Fruit fly (Drosophila melanogaster): ENCODE results near the gene capt.

capt gene

DNA sequence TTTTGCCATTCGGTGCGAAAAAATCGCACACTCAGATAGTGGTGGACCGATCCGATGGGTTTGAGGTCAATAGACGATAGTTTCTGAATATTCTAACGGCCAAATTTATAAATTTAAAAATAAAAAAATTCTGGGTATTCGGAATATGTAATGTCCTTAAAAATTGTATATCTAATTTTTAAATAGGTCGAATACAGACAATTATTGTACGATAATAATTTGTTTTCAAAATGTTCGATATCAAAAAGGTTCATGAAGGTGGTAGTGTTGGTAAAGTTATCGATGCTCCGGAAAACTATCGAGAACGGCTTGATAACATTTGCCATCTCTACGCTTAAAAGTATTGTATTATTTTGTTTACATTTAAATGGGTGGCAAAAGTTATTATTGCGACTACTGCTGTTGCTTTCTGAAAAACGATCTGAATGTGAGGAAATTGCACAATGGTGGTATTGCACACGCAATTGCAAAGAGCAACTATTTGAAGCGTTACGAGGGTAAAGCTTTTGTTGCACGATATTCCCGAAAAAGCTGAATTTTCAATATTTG lies 11.9 kb upstream of the capt start, which contains the start of the genes CG31922 and Plap (continued):
- TF ChIP-seq CG7357 (GFP tag; IDR thresholded peaks at IDR 0.05) (no peak), CG9876 (GFP tag; optimal IDR thresholded peaks at IDR 0.05) (peak; percentile 14), CG3065 (GFP tag; optimal IDR thresholded peaks at IDR 0.05) (no peak), HmgZ (tag; optimal IDR thresholded peaks at IDR 0.05) (peak; percentile 73), Bgb (GFP tag; IDR thresholded peaks at IDR 0.05; ENCODE audit: partially characterized antibody) (peak; percentile 81), Gsc (GFP tag; IDR thresholded peaks at IDR 0.05) (no peak), CG33213 (GFP tag; optimal IDR thresholded peaks at IDR 0.05) (peak; percentile 57), chif (GFP tag; optimal IDR thresholded peaks at IDR 0.05) (peak; percentile 34 to 53), sens-2 (GFP tag; IDR thresholded peaks at IDR 0.05) (no peak), bowl (GFP tag; IDR thresholded peaks at IDR 0.05) (no peak), Sry-β (GFP tag; optimal IDR thresholded peaks at IDR 0.05) (no peak), CG10274 (GFP tag; optimal IDR thresholded peaks at IDR 0.05) (no peak), row (GFP tag; IDR thresholded peaks at IDR 0.05) (peak; percentile 96), CG10267 (tag; optimal IDR thresholded peaks at IDR 0.05) (peak; percentile 98), Blimp-1 (GFP tag; optimal IDR thresholded peaks at IDR 0.05) (no peak), CG7839 (tag; optimal IDR thresholded peaks at IDR 0.05) (no peak), bigmax (GFP tag; optimal IDR thresholded peaks at IDR 0.05) (no peak), unpg (GFP tag; optimal IDR thresholded peaks at IDR 0.05) (peak; percentile 61), CG3163 (GFP tag; optimal IDR thresholded peaks at IDR 0.05) (peak; percentile 10), Abd-B (GFP tag; optimal IDR thresholded peaks at IDR 0.05) (peak; percentile 59), CG9215 (GFP tag; IDR thresholded peaks at IDR 0.05) (peak; percentile 78), dmrt11E (tag; optimal IDR thresholded peaks at IDR 0.05) (peak; percentile 69), vfl (GFP tag; optimal IDR thresholded peaks at IDR 0.05) (peak; percentile 79), Asciz (GFP tag; optimal IDR thresholded peaks at IDR 0.05) (no peak), CG10321 (GFP tag; IDR thresholded peaks at IDR 0.05) (no peak), ab (GFP tag; optimal IDR thresholded peaks at IDR 0.05) (peak; percentile 37), gfzf (GFP tag; optimal IDR thresholded peaks at IDR 0.05) (peak; percentile 21), Dip3 (GFP tag; optimal IDR thresholded peaks at IDR 0.05) (peak; percentile 78), CG3281 (GFP tag; optimal IDR thresholded peaks at IDR 0.05) (peak; percentile 63), sr (GFP tag; IDR thresholded peaks at IDR 0.05) (no peak), CG2116 (GFP tag; optimal IDR thresholded peaks at IDR 0.05) (peak; percentile 74), Hand (GFP tag; optimal IDR thresholded peaks at IDR 0.05) (no peak), bsh (GFP tag; optimal IDR thresholded peaks at IDR 0.05) (peak in 1 of 2 experiments; percentile 48), ranshi (GFP tag; IDR thresholded peaks at IDR 0.05) (no peak), CG12744 (GFP tag; optimal IDR thresholded peaks at IDR 0.05) (peak; percentile 67), wek (GFP tag; optimal IDR thresholded peaks at IDR 0.05) (no peak), Lpt (GFP tag; optimal IDR thresholded peaks at IDR 0.05) (no peak), NFAT (GFP tag; IDR thresholded peaks at IDR 0.05) (0 out of 2 replicates have a peak, but pooled peaks have one; percentile 30), amos (GFP tag; IDR thresholded peaks at IDR 0.05; ENCODE audit: partially characterized antibody) (peak; percentile 82; the same call in 1 of the 2 replicates), CG4854 (GFP tag; optimal IDR thresholded peaks at IDR 0.05) (no peak), slou (GFP tag; optimal IDR thresholded peaks at IDR 0.05) (peak; percentile 68), CG12942 (GFP tag; optimal IDR thresholded peaks at IDR 0.05) (peak; percentile 60), al (GFP tag; IDR thresholded peaks at IDR 0.05) (peak; percentile 65), ind (GFP tag; optimal IDR thresholded peaks at IDR 0.05) (peak; percentile 75), Xbp1 (GFP tag; optimal IDR thresholded peaks at IDR 0.05) (peak; percentile 73), odd (GFP tag; optimal IDR thresholded peaks at IDR 0.05) (no peak), Dip2 (GFP tag; IDR thresholded peaks at IDR 0.05) (no peak), ftz-f1 (GFP tag; optimal IDR thresholded peaks at IDR 0.05) (peak; percentile 68), lilli (GFP tag; optimal IDR thresholded peaks at IDR 0.05) (peak; percentile 87), CG13287 (GFP tag; IDR thresholded peaks at IDR 0.05; ENCODE audit: partially characterized antibody) (peak; percentile 95), cad (GFP tag; optimal IDR thresholded peaks at IDR 0.05) (no peak)
